Worm (Caenorhabditis elegans) whole organism, L4 larva: Measurements from ENCODE around the gene clec-221.

Source experiments
- F26F4.8 ChIP-seq: fragments of 200-800 bp; sonication (Bioruptor generic); conservative IDR thresholded peaks from 2 replicates; pipeline ENCODE4 v1.3.6; 2022; ENCODE audit warnings: missing genetic modification characterization, missing compliant biosample characterization
- F37D6.2 ChIP-seq: sonication (generic microtip); optimal IDR thresholded peaks from 2 replicates; lab custom pipeline; 2016; ENCODE audit warnings: mild to moderate bottlenecking, missing genetic modification characterization, missing compliant biosample characterization
- T20F7.1 ChIP-seq: fragments of 200-800 bp; sonication (Bioruptor generic); optimal IDR thresholded peaks from 2 replicates; lab custom pipeline; 2018; ENCODE audit warnings: mild to moderate bottlenecking, missing genetic modification characterization, missing compliant biosample characterization
- Y75B8A.6 ChIP-seq: fragments of 200-800 bp; sonication (Bioruptor generic); IDR thresholded peaks from 2 replicates; pipeline ENCODE4 v1.3.6; 2022; ENCODE audit warnings: missing genetic modification reagents, missing genetic modification characterization, missing compliant biosample characterization
- attf-4 ChIP-seq: sonication (generic microtip); optimal IDR thresholded peaks from 3 replicates; lab custom pipeline; 2017; ENCODE audit warnings: missing biosample characterization, missing genetic modification characterization
- ceh-44 ChIP-seq: fragments of 200-800 bp; sonication (Bioruptor generic); IDR thresholded peaks from 2 replicates; pipeline ENCODE4 v1.3.6; 2022; ENCODE audit warnings: missing genetic modification reagents, missing genetic modification characterization, missing compliant biosample characterization
- ceh-62 ChIP-seq: sonication (generic microtip); optimal IDR thresholded peaks from 2 replicates; lab custom pipeline; 2017; ENCODE audit warnings: missing biosample characterization, missing genetic modification characterization
- ceh-82 ChIP-seq: sonication (generic microtip); optimal IDR thresholded peaks from 2 replicates; lab custom pipeline; 2017; ENCODE audit warnings: missing biosample characterization, missing genetic modification characterization
- ctbp-1 ChIP-seq: fragments of 200-800 bp; sonication (Bioruptor generic); IDR thresholded peaks from 2 replicates; pipeline ENCODE4 v1.3.6; 2022; ENCODE audit warnings: missing genetic modification reagents, missing genetic modification characterization, missing compliant biosample characterization
- daf-12 ChIP-seq: fragments of 150-350 bp; optimal IDR thresholded peaks from 2 replicates; lab custom pipeline; 2014; ENCODE audit warnings: missing biosample characterization, missing genetic modification reagents, missing genetic modification characterization
- daf-16 ChIP-seq, 3 experiments: sonication (generic microtip); optimal IDR thresholded peaks; 2 replicates each; lab custom pipeline; 2016 to 2017; ENCODE audit warnings: missing genetic modification characterization in 3 of 3, missing genetic modification reagents in 3 of 3, mild to moderate bottlenecking in 2 of 3, missing compliant biosample characterization in 2 of 3, missing biosample characterization in 1 of 3, moderate library complexity in 1 of 3
- dmd-6 ChIP-seq: fragments of 200-800 bp; sonication (Bioruptor generic); IDR thresholded peaks from 2 replicates; pipeline ENCODE4 v1.3.6; 2022; ENCODE audit warnings: missing genetic modification reagents, missing genetic modification characterization, missing compliant biosample characterization
- dmd-9 ChIP-seq: fragments of 200-800 bp; sonication (Bioruptor generic); IDR thresholded peaks from 2 replicates; pipeline ENCODE4 v1.3.6; 2022; ENCODE audit warnings: missing genetic modification reagents, missing genetic modification characterization, missing compliant biosample characterization
- duxl-1 ChIP-seq: sonication (generic microtip); optimal IDR thresholded peaks from 2 replicates; lab custom pipeline; 2016; ENCODE audit warnings: mild to moderate bottlenecking, missing genetic modification characterization, moderate library complexity, missing compliant biosample characterization; ENCODE audit not compliant: poor library complexity
- dve-1 ChIP-seq: sonication (generic microtip); optimal IDR thresholded peaks from 2 replicates; lab custom pipeline; 2017; ENCODE audit warnings: antibody characterized with exemption, mild to moderate bottlenecking, missing genetic modification characterization, missing compliant biosample characterization; ENCODE audit not compliant: insufficient read depth
- egl-43 ChIP-seq: fragments of 200-800 bp; sonication (Bioruptor generic); IDR thresholded peaks from 2 replicates; pipeline ENCODE4 v1.3.6; 2022; ENCODE audit warnings: missing genetic modification reagents, missing genetic modification characterization, missing compliant biosample characterization
- fkh-10 ChIP-seq: fragments of 150-350 bp; optimal IDR thresholded peaks from 2 replicates; lab custom pipeline; 2014; ENCODE audit warnings: missing biosample characterization, missing genetic modification reagents, missing genetic modification characterization
- hlh-11 ChIP-seq: fragments of 200-800 bp; sonication (Bioruptor generic); optimal IDR thresholded peaks from 2 replicates; lab custom pipeline; 2018; ENCODE audit warnings: mild to moderate bottlenecking, missing genetic modification characterization, missing compliant biosample characterization
- hmg-1.1 ChIP-seq: fragments of 200-800 bp; sonication (Bioruptor generic); IDR thresholded peaks from 2 replicates; pipeline ENCODE4 v1.3.6; 2022; ENCODE audit warnings: missing genetic modification reagents, missing genetic modification characterization, missing compliant biosample characterization
- jun-1 ChIP-seq: fragments of 150-350 bp; optimal IDR thresholded peaks from 2 replicates; lab custom pipeline; 2014; ENCODE audit warnings: missing biosample characterization, missing genetic modification reagents, missing genetic modification characterization
- lin-1 ChIP-seq: fragments of 200-800 bp; sonication (Bioruptor generic); IDR thresholded peaks from 2 replicates; pipeline ENCODE4 v1.3.6; 2022; ENCODE audit warnings: missing genetic modification reagents, missing genetic modification characterization, missing compliant biosample characterization
- lin-13 ChIP-seq: fragments of 150-350 bp; optimal IDR thresholded peaks from 2 replicates; lab custom pipeline; 2014; ENCODE audit warnings: missing biosample characterization, missing genetic modification reagents, missing genetic modification characterization
- lin-38 ChIP-seq: fragments of 200-800 bp; sonication (Bioruptor generic); IDR thresholded peaks from 2 replicates; pipeline ENCODE4 v1.3.6; 2022; ENCODE audit warnings: missing genetic modification reagents, missing genetic modification characterization, missing compliant biosample characterization
- mep-1 ChIP-seq: fragments of 150-350 bp; sonication (generic microtip); optimal IDR thresholded peaks from 3 replicates; lab custom pipeline; 2014; ENCODE audit warnings: missing biosample characterization, missing genetic modification characterization
- mes-2 ChIP-seq: sonication (generic microtip); optimal IDR thresholded peaks from 2 replicates; lab custom pipeline; 2016; ENCODE audit warnings: missing genotype, mild to moderate bottlenecking, missing genetic modification characterization, missing compliant biosample characterization; ENCODE audit not compliant: poor library complexity, severe bottlenecking
- mxl-3 ChIP-seq: fragments of 200-800 bp; sonication (Bioruptor generic); optimal IDR thresholded peaks from 2 replicates; lab custom pipeline; 2018; ENCODE audit warnings: mild to moderate bottlenecking, missing genetic modification characterization, missing compliant biosample characterization
- nhr-10 ChIP-seq: fragments of 150-350 bp; optimal IDR thresholded peaks from 2 replicates; lab custom pipeline; 2014; ENCODE audit warnings: missing biosample characterization, missing genetic modification characterization
- nhr-11 ChIP-seq: fragments of 150-350 bp; optimal IDR thresholded peaks from 2 replicates; lab custom pipeline; 2014; ENCODE audit warnings: missing biosample characterization, missing genetic modification characterization
- nhr-111 ChIP-seq: fragments of 200-800 bp; sonication (Bioruptor generic); optimal IDR thresholded peaks from 2 replicates; lab custom pipeline; 2018; ENCODE audit warnings: mild to moderate bottlenecking, missing genetic modification characterization, missing compliant biosample characterization
- nhr-237 ChIP-seq: sonication (generic microtip); optimal IDR thresholded peaks from 2 replicates; lab custom pipeline; 2017; ENCODE audit warnings: missing biosample characterization, missing genetic modification characterization
- nhr-28 ChIP-seq: fragments of 150-350 bp; optimal IDR thresholded peaks from 2 replicates; lab custom pipeline; 2014; ENCODE audit warnings: missing biosample characterization, missing genetic modification characterization
- nhr-76 ChIP-seq: fragments of 150-350 bp; optimal IDR thresholded peaks from 2 replicates; lab custom pipeline; 2014; ENCODE audit warnings: missing biosample characterization, missing genetic modification characterization
- nhr-77 ChIP-seq: fragments of 150-350 bp; optimal IDR thresholded peaks from 2 replicates; lab custom pipeline; 2014; ENCODE audit warnings: missing biosample characterization, missing genetic modification characterization
- pha-4 ChIP-seq, 2 experiments: fragments of 150-350 bp in 1 of 2; fragments of 200-800 bp in 1 of 2; sonication (Bioruptor generic) in 1 of 2; IDR thresholded peaks in 1 of 2; optimal IDR thresholded peaks in 1 of 2; 2 replicates each; pipeline versions ENCODE4 v1.3.6 to Lab custom; 2014 to 2022; ENCODE audit warnings: missing genetic modification characterization in 2 of 2, missing genetic modification reagents in 2 of 2, missing biosample characterization in 1 of 2, missing compliant biosample characterization in 1 of 2
- pqm-1 ChIP-seq: sonication (generic microtip); optimal IDR thresholded peaks from 2 replicates; lab custom pipeline; 2017; ENCODE audit warnings: missing biosample characterization, missing genetic modification characterization
- tra-1 ChIP-seq: fragments of 200-800 bp; sonication (Bioruptor generic); IDR thresholded peaks from 2 replicates; pipeline ENCODE4 v1.3.6; 2022; ENCODE audit warnings: missing genetic modification reagents, missing genetic modification characterization, missing compliant biosample characterization
- unc-130 ChIP-seq: sonication (generic microtip); optimal IDR thresholded peaks from 2 replicates; lab custom pipeline; 2016; ENCODE audit warnings: missing genetic modification reagents, missing genetic modification characterization, missing compliant biosample characterization
- unc-62 ChIP-seq, 3 experiments: fragments of 150-350 bp in 1 of 3; sonication (generic microtip); optimal IDR thresholded peaks in 2 of 3; peaks in 1 of 3; 1 replicate in 1 of 3; 2 replicates in 2 of 3; lab custom pipeline; 2014 to 2017; ENCODE audit warnings: missing biosample characterization in 3 of 3, missing genetic modification characterization in 3 of 3, missing genetic modification reagents in 3 of 3, missing genotype in 1 of 3
- zip-11 ChIP-seq: fragments of 200-800 bp; sonication (Bioruptor generic); IDR thresholded peaks from 2 replicates; pipeline ENCODE4 v1.3.6; 2022; ENCODE audit warnings: missing genetic modification characterization, missing compliant biosample characterization

clec-221 gene

DNA sequence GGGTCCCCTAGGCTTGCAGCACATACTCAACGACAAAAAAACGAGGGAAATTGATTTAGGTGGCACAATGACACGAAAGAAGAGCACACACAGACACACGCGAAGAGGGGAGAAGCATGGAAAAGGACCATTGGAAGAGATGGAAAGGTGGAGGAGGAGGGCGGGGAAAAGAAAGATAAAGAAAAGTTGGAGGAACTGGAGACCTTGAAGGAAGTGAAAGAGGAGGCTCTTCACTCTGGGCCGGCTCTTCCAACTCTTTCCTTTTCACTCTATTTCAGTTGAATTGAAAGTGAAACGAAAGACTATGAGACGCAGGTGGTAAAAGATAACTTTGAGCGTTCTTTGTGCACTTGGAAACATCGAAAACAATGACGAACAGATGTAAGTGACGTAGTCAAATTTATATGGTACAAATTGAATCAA, 7.2 kb upstream of the clec-221 start (continued):
- TF ChIP-seq unc-130 (GFP tag; lab: Kevin White, UChicago), result no peak
- TF ChIP-seq fkh-10 (GFP tag; lab: Kevin White, UChicago), result peak; percentile 89
- no peak for TF ChIP-seq nhr-10 (tag; lab: Kevin White, UChicago)
- TF ChIP-seq tra-1 (GFP tag; lab: Robert Waterston, UW), result no peak; the same call in none of the 2 replicates
- TF ChIP-seq F26F4.8, result no peak
- TF ChIP-seq hmg-1.1 (GFP tag; lab: Robert Waterston, UW), result peak; percentile 64; the same call in 1 of the 2 replicates
- no peak for TF ChIP-seq nhr-77
- TF ChIP-seq dmd-9, result no peak
- no peak for TF ChIP-seq duxl-1 (tag; lab: Kevin White, UChicago)
- TF ChIP-seq nhr-76 (tag; lab: Kevin White, UChicago), result no peak
- TF ChIP-seq ceh-82 (tag; lab: Kevin White, UChicago), result no peak
- no peak for TF ChIP-seq zip-11 (GFP tag; lab: Robert Waterston, UW)
- TF ChIP-seq daf-12, result no peak
- no peak for TF ChIP-seq attf-4 (tag; lab: Kevin White, UChicago)
- peak; percentile 84 for TF ChIP-seq ctbp-1 (GFP tag; lab: Robert Waterston, UW)
- 0 out of 2 replicates have a peak, but pooled peaks have one; percentile 50 for TF ChIP-seq egl-43 (GFP tag; lab: Robert Waterston, UW)
- TF ChIP-seq ceh-44 (GFP tag; lab: Robert Waterston, UW), result no peak
- TF ChIP-seq F37D6.2, result peak; percentile 60
- no peak for TF ChIP-seq ceh-62 (tag; lab: Kevin White, UChicago)
- TF ChIP-seq, all 104 proteins: peak for 33

DNA sequence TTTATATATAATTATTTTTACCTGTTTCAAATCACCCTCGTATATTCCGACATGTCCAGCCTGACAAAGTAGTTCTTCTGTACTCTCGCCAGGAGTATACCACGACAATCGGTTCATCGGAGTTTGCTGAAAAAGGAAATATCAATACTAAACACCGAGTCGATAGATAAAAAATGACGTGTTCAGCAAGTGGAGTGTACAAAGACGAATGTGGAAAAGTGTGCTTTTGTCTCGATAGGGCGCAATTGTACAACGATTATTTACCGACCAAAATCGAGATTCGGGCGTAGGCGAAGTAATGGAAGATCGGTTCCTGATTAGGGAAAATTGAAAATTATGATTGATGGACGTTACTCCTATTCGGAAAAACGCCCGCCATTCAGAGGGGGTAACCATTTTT, 6.3 kb upstream of the clec-221 start, which contains the start of gene vps-36:
Gene vps-36 (minus strand): TSS at position 126 of the 400 bp plus-strand sequence.
- TF ChIP-seq lin-38 (GFP tag; lab: Robert Waterston, UW) (peak; percentile 37), mes-2 (tag; lab: Kevin White, UChicago) (peak; percentile 55), dve-1 (tag; lab: Kevin White, UChicago) (peak; percentile 29), unc-62 (GFP tag; optimal IDR thresholded peaks at IDR 0.05 in 1 of 2; lab: Kevin White, UChicago) (no peak), unc-62 (tag; optimal IDR thresholded peaks at IDR 0.05; lab: Kevin White, UChicago) (no peak), egl-43 (GFP tag; lab: Robert Waterston, UW) (no peak), nhr-77 (peak; percentile 14), lin-13 (GFP tag; lab: Kevin White, UChicago) (peak; percentile 39), ceh-62 (tag; lab: Kevin White, UChicago) (no peak), nhr-111 (GFP tag; lab: Kevin White, UChicago) (no peak), jun-1 (tag; lab: Kevin White, UChicago) (no peak), duxl-1 (tag; lab: Kevin White, UChicago) (no peak), nhr-11 (no peak), mep-1 (tag; lab: Kevin White, UChicago) (peak; percentile 31), mxl-3 (GFP tag; lab: Kevin White, UChicago) (peak; percentile 9), dmd-6 (GFP tag; lab: Robert Waterston, UW) (peak; percentile 77), nhr-28 (tag; lab: Kevin White, UChicago) (peak; percentile 96), nhr-237 (no peak), daf-16 (GFP tag; optimal IDR thresholded peaks at IDR 0.05; lab: Kevin White, UChicago) (no peak), daf-16 (tag; optimal IDR thresholded peaks at IDR 0.05; lab: Kevin White, UChicago) (peak; percentile 64), pha-4 (GFP tag; IDR thresholded peaks at IDR 0.05; lab: Robert Waterston, UW) (no peak), pha-4 (tag; optimal IDR thresholded peaks at IDR 0.05; lab: Kevin White, UChicago) (peak; percentile 27), Y75B8A.6 (no peak), nhr-10 (tag; lab: Kevin White, UChicago) (no peak), lin-1 (no peak), hlh-11 (tag; lab: Kevin White, UChicago) (peak; percentile 59), nhr-76 (tag; lab: Kevin White, UChicago) (no peak), T20F7.1 (GFP tag; lab: Kevin White, UChicago) (peak; percentile 36), pqm-1 (tag; lab: Kevin White, UChicago) (peak; percentile 57)
